ENCODE assay signal across 3 worm cellular contexts in the genomic region with DNA sequence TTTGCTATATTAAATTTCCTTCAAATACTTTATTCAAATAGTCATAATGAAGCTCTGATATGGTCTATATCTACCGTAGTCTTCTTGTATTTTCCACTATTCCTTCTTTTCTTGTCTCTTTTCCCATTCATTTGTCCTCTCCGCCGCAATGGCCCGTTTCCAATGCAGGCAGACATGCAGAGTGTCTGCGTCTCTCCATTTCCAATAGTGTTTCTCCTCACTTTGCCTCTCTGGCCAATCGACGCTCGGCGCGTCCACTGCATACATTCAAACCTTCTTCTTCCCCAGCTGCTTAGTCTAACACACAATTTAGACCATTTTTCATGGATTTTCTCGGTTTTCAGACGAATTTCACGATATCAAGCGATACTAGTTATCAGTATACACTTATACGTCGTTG.
TF ChIP-seq lines count a peak whose summit lies in the region.

No protein-coding gene starts in this region.

TF ChIP-seq in whole organism, L1 larva, 84 proteins besides CTCF, POLR2A, EP300 and RAD21 (continued from another document):
- TF ChIP-seq nhr-47 (tag; optimal IDR thresholded peaks at IDR 0.05; lab: Kevin White, UChicago) (peak; percentile 38), mdl-1 (tag; optimal IDR thresholded peaks at IDR 0.05; lab: Kevin White, UChicago) (peak in 1 of 2 experiments; percentile 5), rnt-1 (tag; optimal IDR thresholded peaks at IDR 0.05; lab: Kevin White, UChicago) (peak; percentile 64), lin-14 (GFP tag; optimal IDR thresholded peaks at IDR 0.05; lab: Kevin White, UChicago) (peak; percentile 52), lin-35 (GFP tag; optimal IDR thresholded peaks at IDR 0.05; lab: Kevin White, UChicago) (peak in 1 of 2 experiments; percentile 26), tlp-1 (tag; optimal IDR thresholded peaks at IDR 0.05; lab: Kevin White, UChicago) (no peak), dsc-1 (tag; optimal IDR thresholded peaks at IDR 0.05; lab: Kevin White, UChicago) (peak; percentile 41), fkh-8 (tag; optimal IDR thresholded peaks at IDR 0.05; lab: Kevin White, UChicago) (peak; percentile 14), grh-1 (GFP tag; IDR thresholded peaks at IDR 0.05; lab: Robert Waterston, UW) (peak; percentile 30; the same call in 1 of the 2 replicates), ceh-82 (tag; optimal IDR thresholded peaks at IDR 0.05; lab: Kevin White, UChicago) (peak in 1 of 3 experiments; percentile 43), xbp-1 (tag; optimal IDR thresholded peaks at IDR 0.05; lab: Kevin White, UChicago) (peak; percentile 96), dpl-1 (GFP tag; optimal IDR thresholded peaks at IDR 0.05; lab: Kevin White, UChicago) (peak in 2 of 3 experiments; percentile 8 to 39), F16B12.6 (tag; optimal IDR thresholded peaks at IDR 0.05; lab: Kevin White, UChicago) (peak; percentile 10), unc-86 (tag; optimal IDR thresholded peaks at IDR 0.05; lab: Kevin White, UChicago) (peak; percentile 38), ama-1 (optimal IDR thresholded peaks at IDR 0.05; lab: Kevin White, UChicago) (no peak), nhr-20 (tag; optimal IDR thresholded peaks at IDR 0.05; lab: Kevin White, UChicago) (peak; percentile 37), jun-1 (tag; optimal IDR thresholded peaks at IDR 0.05; lab: Kevin White, UChicago) (peak; percentile 3), Y116A8C.19 (tag; optimal IDR thresholded peaks at IDR 0.05; lab: Kevin White, UChicago; ENCODE audit: borderline replicate concordance) (no peak), ceh-8 (GFP tag; optimal IDR thresholded peaks at IDR 0.05; lab: Kevin White, UChicago) (peak; percentile 14), lin-15B (tag; optimal IDR thresholded peaks at IDR 0.05; lab: Kevin White, UChicago) (peak; percentile 33), ztf-11 (tag; optimal IDR thresholded peaks at IDR 0.05; lab: Kevin White, UChicago) (peak in 1 of 2 experiments; percentile 12), nhr-85 (tag; lab: Kevin White, UChicago) (no peak), ces-1 (GFP tag; optimal IDR thresholded peaks at IDR 0.05; lab: Kevin White, UChicago) (no peak), sox-4 (tag; optimal IDR thresholded peaks at IDR 0.05; lab: Kevin White, UChicago) (no peak), efl-1 (optimal IDR thresholded peaks at IDR 0.05; lab: Kevin White, UChicago) (peak; percentile 55 to 69), efl-1 (GFP tag; optimal IDR thresholded peaks at IDR 0.05 in 1 of 2; lab: Kevin White, UChicago) (peak in 1 of 2 experiments; percentile 92)
TF ChIP-seq in whole organism, L1 larva: peak in this region for 26.

TF ChIP-seq in whole organism, L3 larva, 47 proteins besides CTCF, POLR2A, EP300 and RAD21 (continued from another document):
- TF ChIP-seq pha-4 (tag; optimal IDR thresholded peaks at IDR 0.05; lab: Kevin White, UChicago): peak; percentile 38

TF ChIP-seq in whole organism, L4 larva, 104 proteins besides CTCF, POLR2A, EP300 and RAD21 (continued from another document):
- TF ChIP-seq ceh-32 (tag; optimal IDR thresholded peaks at IDR 0.05; lab: Kevin White, UChicago; ENCODE audit: poor library complexity) (no peak), ces-1 (GFP tag; optimal IDR thresholded peaks at IDR 0.05; lab: Kevin White, UChicago) (no peak), hmg-1.1 (GFP tag; IDR thresholded peaks at IDR 0.05; lab: Robert Waterston, UW) (peak; percentile 67), hlh-11 (tag; optimal IDR thresholded peaks at IDR 0.05; lab: Kevin White, UChicago) (peak; percentile 39), daf-19 (GFP tag; conservative IDR thresholded peaks at IDR 0.05; lab: Robert Waterston, UW) (no peak), tra-1 (GFP tag; IDR thresholded peaks at IDR 0.05; lab: Robert Waterston, UW) (no peak), mep-1 (tag; optimal IDR thresholded peaks at IDR 0.05; lab: Kevin White, UChicago) (peak; percentile 46), rbr-2 (tag; optimal IDR thresholded peaks at IDR 0.05; lab: Kevin White, UChicago) (peak; percentile 12), ceh-62 (tag; optimal IDR thresholded peaks at IDR 0.05; lab: Kevin White, UChicago) (no peak), ceh-20 (GFP tag; IDR thresholded peaks at IDR 0.05; lab: Robert Waterston, UW) (no peak), ctbp-1 (GFP tag; IDR thresholded peaks at IDR 0.05; lab: Robert Waterston, UW) (no peak), skn-1 (tag; optimal IDR thresholded peaks at IDR 0.05; lab: Kevin White, UChicago) (no peak), lin-39 (tag; optimal IDR thresholded peaks at IDR 0.05; lab: Kevin White, UChicago) (no peak)
TF ChIP-seq in whole organism, L4 larva: peak in this region for 9.
